Worm (Caenorhabditis elegans) whole organism, young adult: Measurements from ENCODE around the gene kvs-3.

Source experiments
- B0019.2 ChIP-seq: fragments of 200-800 bp; sonication (Bioruptor generic); conservative IDR thresholded peaks from 2 replicates; pipeline ENCODE4 v1.3.6; 2022; ENCODE audit warnings: missing genetic modification reagents, missing genetic modification characterization, missing compliant biosample characterization
- B0261.1 ChIP-seq: sonication (generic microtip); optimal IDR thresholded peaks from 2 replicates; lab custom pipeline; 2016; ENCODE audit warnings: mild to moderate bottlenecking, missing genetic modification characterization, moderate library complexity, missing compliant biosample characterization
- B0336.3 ChIP-seq: fragments of 200-800 bp; sonication (Bioruptor generic); IDR thresholded peaks from 2 replicates; pipeline ENCODE4 v1.3.6; 2022; ENCODE audit warnings: missing genetic modification characterization, missing compliant biosample characterization
- C06A6.2 ChIP-seq: fragments of 200-800 bp; sonication (Bioruptor generic); conservative IDR thresholded peaks from 2 replicates; pipeline ENCODE4 v1.3.6; 2022; ENCODE audit warnings: missing genetic modification characterization, missing compliant biosample characterization
- F33H1.4 ChIP-seq: fragments of 200-800 bp; sonication (Bioruptor generic); IDR thresholded peaks from 2 replicates; pipeline ENCODE4 v1.3.6; 2022; ENCODE audit warnings: missing genetic modification reagents, missing genetic modification characterization, missing compliant biosample characterization
- F37B4.10 ChIP-seq: fragments of 200-800 bp; sonication (Bioruptor generic); IDR thresholded peaks from 2 replicates; pipeline ENCODE4 v1.3.6; 2022; ENCODE audit warnings: missing genetic modification characterization, missing compliant biosample characterization
- F57C9.4 ChIP-seq: sonication (generic microtip); optimal IDR thresholded peaks from 2 replicates; lab custom pipeline; 2017; ENCODE audit warnings: mild to moderate bottlenecking, missing genetic modification characterization, missing compliant biosample characterization
- Y56A3A.18 ChIP-seq: fragments of 200-800 bp; sonication (Bioruptor generic); IDR thresholded peaks from 2 replicates; pipeline ENCODE4 v1.3.6; 2022; ENCODE audit warnings: missing genetic modification reagents, missing genetic modification characterization, missing compliant biosample characterization
- Y79H2A.3 ChIP-seq: fragments of 200-800 bp; sonication (Bioruptor generic); conservative IDR thresholded peaks from 2 replicates; pipeline ENCODE4 v1.3.6; 2022; ENCODE audit warnings: missing genetic modification reagents, missing genetic modification characterization, missing compliant biosample characterization
- Y95B8A.8 ChIP-seq: fragments of 200-800 bp; sonication (Bioruptor generic); IDR thresholded peaks from 2 replicates; pipeline ENCODE4 v1.3.6; 2022; ENCODE audit warnings: missing genetic modification reagents, missing genetic modification characterization, missing compliant biosample characterization
- ZK185.1 ChIP-seq: sonication (generic microtip); optimal IDR thresholded peaks from 2 replicates; lab custom pipeline; 2016; ENCODE audit warnings: mild to moderate bottlenecking, missing genetic modification characterization, missing compliant biosample characterization; ENCODE audit not compliant: poor library complexity, severe bottlenecking
- aptf-2 ChIP-seq: fragments of 200-800 bp; sonication (Bioruptor generic); conservative IDR thresholded peaks from 2 replicates; pipeline ENCODE4 v1.3.6; 2022; ENCODE audit warnings: missing genetic modification reagents, missing genetic modification characterization, missing compliant biosample characterization
- atf-7 ChIP-seq: sonication (generic microtip); optimal IDR thresholded peaks from 2 replicates; lab custom pipeline; 2017; ENCODE audit warnings: mild to moderate bottlenecking, missing genetic modification characterization, missing compliant biosample characterization
- athp-1 ChIP-seq: sonication (generic microtip); optimal IDR thresholded peaks from 2 replicates; lab custom pipeline; 2017; ENCODE audit warnings: mild to moderate bottlenecking, missing genetic modification characterization, missing compliant biosample characterization
- attf-3 ChIP-seq: fragments of 200-800 bp; sonication (Bioruptor generic); conservative IDR thresholded peaks from 2 replicates; pipeline ENCODE4 v1.3.6; 2022; ENCODE audit warnings: missing genetic modification reagents, missing genetic modification characterization, missing compliant biosample characterization
- egl-44 ChIP-seq: fragments of 200-800 bp; sonication (Bioruptor generic); IDR thresholded peaks from 2 replicates; pipeline ENCODE4 v1.3.6; 2022; ENCODE audit warnings: missing genetic modification reagents, missing genetic modification characterization, missing compliant biosample characterization
- ekl-4 ChIP-seq: fragments of 200-800 bp; sonication (Bioruptor generic); IDR thresholded peaks from 2 replicates; pipeline ENCODE4 v1.3.6; 2022; ENCODE audit warnings: missing genetic modification reagents, missing genetic modification characterization, missing compliant biosample characterization
- hlh-26 ChIP-seq: fragments of 200-800 bp; sonication (Bioruptor generic); conservative IDR thresholded peaks from 2 replicates; pipeline ENCODE4 v1.3.6; 2022; ENCODE audit warnings: missing genetic modification reagents, missing genetic modification characterization, missing compliant biosample characterization
- hmg-1.2 ChIP-seq: fragments of 200-800 bp; sonication (Bioruptor generic); IDR thresholded peaks from 2 replicates; pipeline ENCODE4 v1.3.6; 2022; ENCODE audit warnings: missing genetic modification reagents, missing genetic modification characterization, missing compliant biosample characterization
- hsf-1 ChIP-seq: fragments of 200-800 bp; sonication (Bioruptor generic); IDR thresholded peaks from 2 replicates; pipeline ENCODE4 v1.3.6; 2022; ENCODE audit warnings: missing genetic modification reagents, missing genetic modification characterization, missing compliant biosample characterization
- let-526 ChIP-seq: fragments of 200-800 bp; sonication (Bioruptor generic); IDR thresholded peaks from 2 replicates; pipeline ENCODE4 v1.3.6; 2022; ENCODE audit warnings: missing genetic modification reagents, missing genetic modification characterization, missing compliant biosample characterization
- lin-26 ChIP-seq: fragments of 200-800 bp; sonication (Bioruptor generic); IDR thresholded peaks from 2 replicates; pipeline ENCODE4 v1.3.6; 2022; ENCODE audit warnings: missing genetic modification reagents, missing genetic modification characterization, missing compliant biosample characterization
- lin-40 ChIP-seq: sonication (generic microtip); optimal IDR thresholded peaks from 2 replicates; lab custom pipeline; 2016; ENCODE audit warnings: missing genetic modification characterization, mild to moderate bottlenecking, missing compliant biosample characterization, missing genotype, missing genetic modification reagents
- lir-1 ChIP-seq: fragments of 200-800 bp; sonication (Bioruptor generic); conservative IDR thresholded peaks from 2 replicates; pipeline ENCODE4 v1.3.6; 2022; ENCODE audit warnings: missing genetic modification reagents, missing genetic modification characterization, missing compliant biosample characterization
- lsl-1 ChIP-seq: fragments of 200-800 bp; sonication (Bioruptor generic); optimal IDR thresholded peaks from 2 replicates; lab custom pipeline; 2018; ENCODE audit warnings: mild to moderate bottlenecking, missing genetic modification characterization, moderate library complexity, missing compliant biosample characterization
- madf-10 ChIP-seq: sonication (generic microtip); optimal IDR thresholded peaks from 2 replicates; lab custom pipeline; 2016; ENCODE audit warnings: mild to moderate bottlenecking, missing genetic modification characterization, missing compliant biosample characterization
- madf-3 ChIP-seq: fragments of 200-800 bp; sonication (Bioruptor generic); IDR thresholded peaks from 2 replicates; pipeline ENCODE4 v1.3.6; 2022; ENCODE audit warnings: missing genetic modification reagents, missing genetic modification characterization, missing compliant biosample characterization
- mcd-1 ChIP-seq: fragments of 200-800 bp; sonication (Bioruptor generic); IDR thresholded peaks from 2 replicates; pipeline ENCODE4 v1.3.6; 2022; ENCODE audit warnings: missing genetic modification reagents, missing genetic modification characterization, missing compliant biosample characterization
- mxl-1 ChIP-seq: sonication (generic microtip); optimal IDR thresholded peaks from 2 replicates; lab custom pipeline; 2016; ENCODE audit warnings: missing genetic modification characterization, missing compliant biosample characterization
- nfya-1 ChIP-seq: sonication (generic microtip); optimal IDR thresholded peaks from 2 replicates; lab custom pipeline; 2017; ENCODE audit warnings: antibody characterized with exemption, missing compliant biosample characterization, missing genetic modification characterization, borderline replicate concordance; ENCODE audit not compliant: insufficient read depth
- nhr-120 ChIP-seq: fragments of 200-800 bp; sonication (Bioruptor generic); IDR thresholded peaks from 2 replicates; pipeline ENCODE4 v1.3.6; 2022; ENCODE audit warnings: missing genetic modification characterization, missing compliant biosample characterization
- nhr-80 ChIP-seq: sonication (generic microtip); optimal IDR thresholded peaks from 2 replicates; lab custom pipeline; 2016; ENCODE audit warnings: missing genetic modification characterization, missing compliant biosample characterization
- pbrm-1 ChIP-seq: fragments of 200-800 bp; sonication (Bioruptor generic); IDR thresholded peaks from 2 replicates; pipeline ENCODE4 v1.3.6; 2022; ENCODE audit warnings: missing genetic modification reagents, missing genetic modification characterization, missing compliant biosample characterization
- rcor-1 ChIP-seq: fragments of 200-800 bp; sonication (Bioruptor generic); IDR thresholded peaks from 2 replicates; pipeline ENCODE4 v1.3.6; 2022; ENCODE audit warnings: missing genetic modification reagents, missing genetic modification characterization, missing compliant biosample characterization
- sea-2 ChIP-seq: fragments of 200-800 bp; sonication (Bioruptor generic); IDR thresholded peaks from 2 replicates; pipeline ENCODE4 v1.3.6; 2022; ENCODE audit warnings: missing genetic modification characterization, missing compliant biosample characterization
- snpc-1.1 ChIP-seq: sonication (generic microtip); optimal IDR thresholded peaks from 2 replicates; lab custom pipeline; 2017; ENCODE audit warnings: missing genetic modification characterization, mild to moderate bottlenecking, missing compliant biosample characterization, antibody characterized with exemption, moderate library complexity, missing genotype, missing genetic modification reagents; ENCODE audit not compliant: insufficient read depth
- snpc-4 ChIP-seq, 5 experiments: fragments of 150-350 bp in 1 of 5; sonication (generic microtip) in 4 of 5; optimal IDR thresholded peaks; 2 replicates each; lab custom pipeline; 2014 to 2018; ENCODE audit warnings: missing genetic modification characterization in 5 of 5, missing biosample characterization in 3 of 5, antibody characterized with exemption in 2 of 5, mild to moderate bottlenecking in 2 of 5, missing compliant biosample characterization in 2 of 5, missing genotype in 2 of 5, moderate library complexity in 2 of 5, missing genetic modification reagents in 1 of 5
- sptf-2 ChIP-seq: fragments of 200-800 bp; sonication (Bioruptor generic); optimal IDR thresholded peaks from 2 replicates; lab custom pipeline; 2018; ENCODE audit warnings: mild to moderate bottlenecking, missing genetic modification characterization, missing compliant biosample characterization
- unc-130 ChIP-seq: sonication (generic microtip); optimal IDR thresholded peaks from 2 replicates; lab custom pipeline; 2016; ENCODE audit warnings: missing genetic modification reagents, missing genetic modification characterization, missing compliant biosample characterization
- unc-62 ChIP-seq: fragments of 150-350 bp; optimal IDR thresholded peaks from 2 replicates; lab custom pipeline; 2014; ENCODE audit warnings: missing biosample characterization, missing genetic modification reagents, missing genetic modification characterization
- xnd-1 ChIP-seq: sonication (generic microtip); optimal IDR thresholded peaks from 2 replicates; lab custom pipeline; 2016; ENCODE audit warnings: missing genotype, missing genetic modification reagents, missing genetic modification characterization, missing compliant biosample characterization
- zfh-2 ChIP-seq: fragments of 200-800 bp; sonication (Bioruptor generic); conservative IDR thresholded peaks from 2 replicates; pipeline ENCODE4 v1.3.6; 2022; ENCODE audit warnings: missing genetic modification reagents, missing genetic modification characterization, missing compliant biosample characterization
- zim-3 ChIP-seq: sonication (generic microtip); optimal IDR thresholded peaks from 2 replicates; lab custom pipeline; 2017; ENCODE audit warnings: mild to moderate bottlenecking, missing genetic modification characterization, moderate library complexity, missing compliant biosample characterization
- ztf-26 ChIP-seq: sonication (generic microtip); optimal IDR thresholded peaks from 2 replicates; lab custom pipeline; 2017; ENCODE audit warnings: missing genetic modification characterization, missing compliant biosample characterization
- ztf-28 ChIP-seq: fragments of 200-800 bp; sonication (Bioruptor generic); IDR thresholded peaks from 2 replicates; pipeline ENCODE4 v1.3.6; 2022; ENCODE audit warnings: missing genetic modification reagents, missing genetic modification characterization, missing compliant biosample characterization

The kvs-3 gene

ce11 chrV:9338452-9338851 lies 20.3 kb downstream of the kvs-3 start (continued):
- TF ChIP-seq ztf-26 (tag; lab: Kevin White, UChicago) (peak; percentile 41), lir-1 (peak; percentile 41; the same call in 1 of the 2 replicates), atf-7 (tag; lab: Kevin White, UChicago) (peak; percentile 9), lsl-1 (no peak), attf-3 (GFP tag; lab: Robert Waterston, UW) (0 out of 2 replicates have a peak, but pooled peaks have one; percentile 9), ztf-28 (GFP tag; lab: Robert Waterston, UW) (0 out of 2 replicates have a peak, but pooled peaks have one; percentile 61), B0336.3 (GFP tag; lab: Robert Waterston, UW) (0 out of 2 replicates have a peak, but pooled peaks have one; percentile 41), nfya-1 (tag; lab: Kevin White, UChicago) (no peak), Y95B8A.8 (GFP tag; lab: Robert Waterston, UW) (no peak), lin-26 (peak; percentile 58; the same call in 1 of the 2 replicates), let-526 (0 out of 2 replicates have a peak, but pooled peaks have one; percentile 49), F33H1.4 (no peak), nhr-120 (GFP tag; lab: Robert Waterston, UW) (no peak), lin-40 (tag; lab: Kevin White, UChicago) (peak; percentile 24), snpc-4 (GFP tag; optimal IDR thresholded peaks at IDR 0.05; lab: Kevin White, UChicago) (no peak), snpc-4 (tag; optimal IDR thresholded peaks at IDR 0.05; lab: Kevin White, UChicago) (no peak), madf-3 (GFP tag; lab: Robert Waterston, UW) (0 out of 2 replicates have a peak, but pooled peaks have one; percentile 7), athp-1 (no peak), ZK185.1 (tag; lab: Kevin White, UChicago) (peak; percentile 75), zim-3 (tag; lab: Kevin White, UChicago) (peak; percentile 34)

DNA sequence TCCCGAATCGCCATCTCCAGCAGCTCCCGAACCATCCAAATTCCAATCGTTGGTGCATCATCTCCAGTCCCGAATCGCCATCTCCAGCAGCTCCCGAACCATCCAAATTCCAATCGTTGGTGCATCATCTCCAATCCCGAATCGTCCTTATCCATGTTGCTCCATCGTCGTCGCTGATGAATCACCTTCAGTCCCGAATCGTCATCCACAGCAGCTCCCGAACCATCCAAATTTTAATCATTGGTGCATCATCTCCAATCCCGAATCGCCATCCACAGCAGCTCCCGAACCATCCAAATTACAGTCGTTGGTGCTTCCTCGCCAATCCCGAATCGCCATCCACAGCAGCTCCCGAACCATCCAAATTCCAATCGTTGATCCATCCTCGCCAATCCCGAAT lies 21.2 kb downstream of the kvs-3 start:
- TF ChIP-seq sea-2 = 0 out of 2 replicates have a peak, but pooled peaks have one; percentile 64
- 0 out of 2 replicates have a peak, but pooled peaks have one; percentile 8 for TF ChIP-seq mcd-1 (GFP tag; lab: Robert Waterston, UW)
- TF ChIP-seq Y79H2A.3 (GFP tag; lab: Robert Waterston, UW) = 0 out of 2 replicates have a peak, but pooled peaks have one; percentile 36
- TF ChIP-seq egl-44 (GFP tag; lab: Robert Waterston, UW) = peak; percentile 24; the same call in 1 of the 2 replicates
- peak; percentile 42; the same call in 1 of the 2 replicates for TF ChIP-seq Y56A3A.18
- TF ChIP-seq hmg-1.2 (GFP tag; lab: Robert Waterston, UW) = peak; percentile 23; the same call in 1 of the 2 replicates
- TF ChIP-seq rcor-1 (GFP tag; lab: Robert Waterston, UW) = peak; percentile 31; the same call in 1 of the 2 replicates
- 0 out of 2 replicates have a peak, but pooled peaks have one; percentile 46 for TF ChIP-seq pbrm-1 (GFP tag; lab: Robert Waterston, UW)
- TF ChIP-seq F37B4.10 = peak; percentile 89; the same call in 1 of the 2 replicates
- peak; percentile 54; the same call in 1 of the 2 replicates for TF ChIP-seq hsf-1 (GFP tag; lab: Robert Waterston, UW)

DNA sequence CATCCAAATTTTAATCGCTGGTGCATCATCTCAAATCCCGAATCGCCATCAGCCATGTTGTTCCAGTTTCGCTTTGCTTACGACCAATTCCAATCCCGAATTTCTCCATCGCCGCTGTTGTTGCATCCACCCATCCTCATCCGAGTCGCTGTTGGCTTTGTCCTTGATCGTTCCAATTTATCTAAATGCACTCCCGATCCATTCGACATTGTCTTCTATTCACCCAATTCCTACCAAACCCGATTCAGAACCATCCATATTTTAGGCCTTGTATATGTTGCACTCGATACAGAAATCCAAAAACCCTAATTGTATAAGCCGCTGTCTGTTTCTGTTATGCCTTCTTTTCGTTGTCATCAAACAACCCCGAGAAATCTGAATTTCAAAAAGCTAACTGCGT lies 22.2 kb downstream of the kvs-3 start:
- TF ChIP-seq sptf-2 (GFP tag; lab: Kevin White, UChicago) = no peak
- TF ChIP-seq snpc-1.1 (tag; lab: Kevin White, UChicago) = no peak
- no peak for TF ChIP-seq madf-10 (tag; lab: Kevin White, UChicago)
- TF ChIP-seq C06A6.2 = peak; percentile 80
- TF ChIP-seq ekl-4 (GFP tag; lab: Robert Waterston, UW) = peak; percentile 75
- TF ChIP-seq F57C9.4 (tag; lab: Kevin White, UChicago) = no peak
- no peak for TF ChIP-seq athp-1
- TF ChIP-seq B0261.1 (tag; lab: Kevin White, UChicago) = no peak
- peak; percentile 23 for TF ChIP-seq mxl-1
- no peak for TF ChIP-seq unc-62 (GFP tag; lab: Kevin White, UChicago)
- peak; percentile 32; the same call in 1 of the 2 replicates for TF ChIP-seq B0019.2 (GFP tag; lab: Robert Waterston, UW)
- TF ChIP-seq nhr-80 (tag; lab: Kevin White, UChicago) = no peak
- TF ChIP-seq zfh-2 (GFP tag; lab: Robert Waterston, UW) = 0 out of 2 replicates have a peak, but pooled peaks have one; percentile 4
- TF ChIP-seq aptf-2 = 0 out of 2 replicates have a peak, but pooled peaks have one; percentile 27
- TF ChIP-seq unc-130 = no peak
- TF ChIP-seq madf-3 (GFP tag; lab: Robert Waterston, UW) = peak; percentile 80
- TF ChIP-seq xnd-1 (tag; lab: Kevin White, UChicago) = no peak
- peak; percentile 94 for TF ChIP-seq Y56A3A.18
- TF ChIP-seq hlh-26 = no peak
